Worm (Caenorhabditis elegans): ENCODE measurements around the gene sri-7.

The sri-7 gene

DNA sequence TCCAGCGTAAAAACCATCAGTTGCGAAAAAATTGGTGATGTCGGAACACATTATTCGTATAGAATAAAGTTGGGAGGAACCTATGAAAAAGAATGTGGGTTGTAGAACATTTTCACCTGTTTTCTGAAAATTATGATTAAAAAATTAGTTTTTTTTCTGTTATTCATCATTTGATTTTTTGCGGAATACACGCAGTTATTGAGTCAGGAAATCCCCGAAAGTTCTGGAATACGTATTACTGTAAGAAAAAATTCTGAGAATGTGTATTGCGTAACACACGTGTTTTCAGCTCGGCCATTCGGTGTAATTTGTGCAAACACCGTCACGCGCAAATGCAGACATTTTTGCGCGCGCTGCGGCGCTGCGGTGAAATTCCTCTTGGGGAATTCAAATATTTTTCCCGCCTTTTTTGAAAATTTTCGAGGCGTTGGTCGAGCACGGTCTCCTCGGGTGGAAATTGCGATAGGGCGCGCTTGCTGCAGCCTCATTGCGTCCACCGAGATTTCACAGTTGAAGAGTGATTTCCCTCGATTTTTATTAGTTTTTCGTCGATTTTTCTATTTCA lies 11.2 kb upstream of the sri-7 start, which contains the start of gene srh-170:
Gene srh-170 (minus strand): TSS at position 51 of the 565 bp plus-strand sequence.
- TF ChIP-seq him-1 (tag; optimal IDR thresholded peaks at IDR 0.05) (no peak), dao-5 (tag; optimal IDR thresholded peaks at IDR 0.05) (no peak), W03F9.2 (tag; optimal IDR thresholded peaks at IDR 0.05) (no peak)

DNA sequence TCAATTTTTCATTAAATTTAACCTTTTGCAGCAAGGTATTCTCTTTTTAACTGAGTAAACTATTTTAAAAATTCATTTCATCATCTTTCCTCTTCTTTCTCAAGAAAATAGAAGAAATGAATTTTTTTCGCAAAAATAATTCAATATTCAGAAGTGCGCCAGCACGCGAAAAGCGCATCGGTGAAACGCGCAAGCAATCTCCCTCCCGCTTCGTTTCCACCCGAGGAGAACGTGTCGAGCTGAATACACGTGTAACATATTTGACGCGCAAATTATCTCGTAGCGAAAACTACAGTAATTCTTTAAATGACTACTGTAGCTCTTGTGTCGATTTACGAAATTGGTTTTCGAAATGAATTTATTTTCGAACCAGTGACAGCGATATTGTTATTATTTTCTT lies 8.1 kb upstream of the sri-7 start:
- TF ChIP-seq W03F9.2 (tag; optimal IDR thresholded peaks at IDR 0.05) (no peak), dao-5 (tag; optimal IDR thresholded peaks at IDR 0.05) (no peak), him-1 (tag; optimal IDR thresholded peaks at IDR 0.05) (no peak)

DNA sequence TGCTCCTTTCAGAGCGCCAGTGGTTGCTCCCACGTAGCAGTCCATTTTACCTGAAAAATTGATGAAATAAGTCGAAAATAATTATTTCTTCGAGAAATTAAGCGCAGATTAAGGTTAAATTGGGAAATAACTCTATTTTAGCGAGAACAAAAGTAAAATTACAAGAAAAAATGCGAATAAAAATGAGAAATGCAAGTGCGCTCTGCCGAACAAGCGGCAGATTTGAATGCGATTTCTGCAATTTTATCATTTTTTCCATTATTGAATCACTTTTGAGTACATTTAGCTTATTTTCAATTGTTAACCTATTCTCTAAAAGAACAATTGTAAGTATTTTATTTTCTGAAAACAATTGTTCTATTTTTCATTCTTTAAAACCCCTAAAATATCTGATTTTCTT lies 5.2 kb upstream of the sri-7 start, which contains the start of gene T06E6.1:
Gene T06E6.1 (minus strand): TSS at position 56 of the 400 bp plus-strand sequence.
- TF ChIP-seq him-1 (tag; optimal IDR thresholded peaks at IDR 0.05) (no peak), W03F9.2 (tag; optimal IDR thresholded peaks at IDR 0.05) (no peak), dao-5 (tag; optimal IDR thresholded peaks at IDR 0.05) (no peak)

DNA sequence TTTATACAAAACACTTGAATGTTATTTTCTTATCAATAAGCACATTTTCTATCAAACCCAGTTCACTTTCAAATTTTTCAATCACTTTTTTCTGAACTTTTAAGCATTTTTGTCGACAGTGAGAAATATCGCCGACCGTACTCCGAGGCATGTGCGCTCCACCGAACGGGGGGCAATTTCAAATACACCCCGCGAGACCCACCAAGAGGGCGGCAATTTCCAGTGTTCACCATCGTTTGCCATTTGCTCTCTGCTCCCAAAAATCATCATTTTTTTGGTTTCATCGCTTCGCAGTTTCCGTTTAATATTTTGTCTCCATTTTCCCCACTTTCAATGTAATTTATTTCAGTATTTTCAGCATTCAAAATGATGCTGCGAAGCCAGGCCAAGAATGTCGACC lies 4.8 kb upstream of the sri-7 start, which contains the start of gene cyb-3:
Gene cyb-3 (plus strand): TSS at position 350 of the 400 bp plus-strand sequence.
- TF ChIP-seq him-1 (tag; optimal IDR thresholded peaks at IDR 0.05), result no peak

DNA sequence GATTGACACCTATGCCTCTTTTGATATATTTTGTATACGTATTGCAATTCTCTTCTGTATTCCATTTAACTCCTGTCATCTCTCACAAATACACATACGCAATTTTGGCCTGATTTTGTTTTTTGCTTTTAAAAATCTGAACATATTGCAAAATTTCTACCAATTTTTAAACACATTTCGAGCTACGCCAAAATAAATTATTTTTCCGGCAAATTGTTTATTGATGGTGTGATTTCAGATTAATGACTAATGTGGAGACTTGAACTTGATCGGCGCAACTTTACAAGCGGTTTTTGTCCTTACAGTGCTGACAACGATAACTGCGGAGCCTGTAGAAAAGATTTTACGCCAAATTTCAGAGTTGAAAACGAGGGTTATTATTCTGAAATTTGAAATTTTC lies 3.0 kb upstream of the sri-7 start:
- no peak for TF ChIP-seq dao-5 (tag; optimal IDR thresholded peaks at IDR 0.05)
- no peak for TF ChIP-seq W03F9.2 (tag; optimal IDR thresholded peaks at IDR 0.05)
- no peak for TF ChIP-seq him-1 (tag; optimal IDR thresholded peaks at IDR 0.05)

DNA sequence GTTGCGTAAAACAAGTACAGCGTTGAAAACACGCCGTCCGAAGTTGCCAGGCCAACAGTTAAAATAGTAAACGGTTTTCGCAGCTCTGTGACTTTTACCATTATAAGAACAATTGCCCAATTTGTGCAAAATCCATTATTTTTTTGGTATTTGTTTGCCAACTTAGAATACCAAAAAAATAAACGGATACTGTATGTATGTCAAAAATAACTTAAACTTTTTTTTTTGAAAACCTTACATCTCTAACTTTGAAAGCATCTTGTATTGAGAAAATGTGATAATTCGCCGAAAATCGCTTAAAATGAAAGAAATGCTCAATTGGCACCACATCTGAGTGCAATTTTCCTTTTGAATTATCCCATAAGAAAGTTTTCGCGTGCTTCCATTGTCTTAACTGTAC lies 1.4 kb upstream of the sri-7 start, which contains the start of gene fbxa-199:
Gene fbxa-199 (minus strand): TSS at position 101 of the 400 bp plus-strand sequence.
- TF ChIP-seq W03F9.2 (tag; optimal IDR thresholded peaks at IDR 0.05), result no peak

DNA sequence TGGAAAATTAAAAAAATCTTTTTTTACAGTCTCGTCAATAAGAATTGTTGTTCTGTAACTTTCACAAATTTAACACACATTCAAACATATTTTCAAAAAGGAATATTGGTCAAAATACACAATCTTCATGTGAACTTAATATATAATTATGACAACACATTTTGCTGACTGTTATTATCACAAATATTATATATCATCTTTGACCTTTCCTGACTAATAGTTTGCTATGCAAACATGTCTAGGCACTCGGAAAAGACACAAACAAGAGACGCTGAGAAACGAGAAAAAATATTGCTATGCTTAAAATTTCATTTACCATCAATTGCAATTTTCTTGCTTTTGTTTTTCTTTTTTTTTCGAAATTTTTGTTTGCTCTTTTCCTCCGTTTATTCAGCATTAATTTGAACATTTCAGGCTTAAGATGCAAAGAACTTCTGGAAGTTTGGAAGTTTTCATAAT lies 1.8 kb downstream of the sri-7 start, which contains the start of gene fbxa-135:
Gene fbxa-135 (plus strand): TSS at position 409 of the 459 bp plus-strand sequence.
- TF ChIP-seq W03F9.2 (tag; optimal IDR thresholded peaks at IDR 0.05) (no peak), dao-5 (tag; optimal IDR thresholded peaks at IDR 0.05) (no peak), him-1 (tag; optimal IDR thresholded peaks at IDR 0.05) (no peak)

DNA sequence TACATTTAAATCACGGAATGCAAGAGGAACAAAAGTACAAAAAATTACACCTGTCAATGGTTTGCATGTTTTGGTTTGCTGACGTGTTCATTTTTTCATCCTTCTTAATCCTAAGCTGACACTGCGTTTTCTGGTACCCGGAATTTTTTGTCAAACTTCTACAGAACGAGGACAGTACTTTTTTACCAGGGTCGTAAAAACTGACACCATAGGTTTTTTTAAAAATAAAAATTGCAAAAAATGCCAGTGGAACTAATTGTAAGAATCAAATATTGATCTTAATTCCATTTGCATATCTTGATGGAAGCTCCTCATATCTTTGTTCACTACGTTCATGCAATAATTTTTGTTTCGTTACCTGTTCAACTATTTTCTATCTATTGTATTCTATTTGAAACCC lies 4.7 kb downstream of the sri-7 start, which contains the start of gene srh-258:
Gene srh-258 (plus strand): TSS at position 301 of the 400 bp plus-strand sequence.
- no peak for TF ChIP-seq W03F9.2 (tag; optimal IDR thresholded peaks at IDR 0.05)
- TF ChIP-seq dao-5 (tag; optimal IDR thresholded peaks at IDR 0.05), result no peak
- no peak for TF ChIP-seq him-1 (tag; optimal IDR thresholded peaks at IDR 0.05)

DNA sequence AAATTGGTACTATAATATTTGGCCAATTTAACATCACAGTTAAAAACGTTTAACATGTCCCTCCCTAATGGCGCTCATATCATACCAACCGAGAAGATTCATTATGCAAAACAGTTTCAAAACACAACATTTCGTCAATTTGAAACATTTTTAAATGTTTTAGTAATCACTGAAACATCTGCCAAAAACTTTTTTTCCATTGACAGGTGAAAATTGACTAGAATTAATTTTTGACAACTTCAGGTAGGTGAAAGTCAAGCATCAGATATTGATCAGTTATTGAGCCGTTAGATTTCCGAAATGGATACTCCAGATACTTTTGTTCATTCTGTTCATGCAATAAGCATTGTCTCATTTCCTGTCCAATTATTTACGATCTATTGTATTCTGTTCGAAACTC lies 6.8 kb downstream of the sri-7 start, which contains the start of gene srh-257:
Gene srh-257 (plus strand): TSS at position 301 of the 400 bp plus-strand sequence.
- no peak for TF ChIP-seq W03F9.2 (tag; optimal IDR thresholded peaks at IDR 0.05)
- TF ChIP-seq dao-5 (tag; optimal IDR thresholded peaks at IDR 0.05), result no peak
- no peak for TF ChIP-seq him-1 (tag; optimal IDR thresholded peaks at IDR 0.05)

DNA sequence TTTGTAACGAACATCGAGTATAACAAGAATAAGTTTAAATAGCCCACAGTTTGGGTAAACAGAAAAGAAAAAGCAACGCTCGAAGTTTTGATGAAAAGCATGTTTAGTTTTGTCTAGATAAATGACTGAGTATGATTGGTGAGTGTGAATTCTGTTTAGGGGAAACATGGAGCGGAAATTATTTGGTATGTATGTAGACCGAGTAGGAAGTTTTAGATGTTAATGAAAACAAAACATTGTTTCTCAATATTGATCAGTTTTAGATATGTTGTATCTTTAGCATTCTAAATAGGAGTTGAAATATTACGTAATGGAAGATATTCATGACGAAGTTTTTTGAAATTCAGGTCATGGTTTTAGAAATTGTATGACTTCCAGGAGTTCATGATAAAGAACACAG lies 12.5 kb downstream of the sri-7 start, which contains the start of gene srbc-63:
Gene srbc-63 (minus strand): TSS at position 101 of the 400 bp plus-strand sequence.
- TF ChIP-seq dao-5 (tag; optimal IDR thresholded peaks at IDR 0.05), result no peak
- TF ChIP-seq him-1 (tag; optimal IDR thresholded peaks at IDR 0.05), result no peak
- TF ChIP-seq W03F9.2 (tag; optimal IDR thresholded peaks at IDR 0.05), result no peak

DNA sequence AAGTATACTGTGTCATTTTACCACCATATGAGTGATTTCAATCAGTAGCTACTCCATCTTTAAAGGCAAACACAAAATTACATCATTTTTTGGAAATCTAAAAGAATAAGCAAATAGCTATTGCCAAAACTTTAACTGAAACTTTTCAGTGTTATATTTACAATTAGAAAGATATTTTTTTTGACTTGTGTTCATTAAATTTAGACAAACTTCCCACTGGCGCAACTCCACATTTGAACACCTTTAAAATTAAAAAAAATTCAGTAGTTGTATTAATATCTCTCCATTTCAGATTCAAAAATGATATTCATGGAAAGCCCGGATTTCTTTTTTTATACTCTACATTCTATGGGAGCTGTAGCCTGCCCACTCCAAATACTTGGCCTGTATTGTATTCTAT lies 13.7 kb downstream of the sri-7 start, which contains the start of gene srh-264:
Gene srh-264 (plus strand): TSS at position 301 of the 400 bp plus-strand sequence.
- TF ChIP-seq W03F9.2 (tag; optimal IDR thresholded peaks at IDR 0.05) (no peak), him-1 (tag; optimal IDR thresholded peaks at IDR 0.05) (no peak), dao-5 (tag; optimal IDR thresholded peaks at IDR 0.05) (no peak)

DNA sequence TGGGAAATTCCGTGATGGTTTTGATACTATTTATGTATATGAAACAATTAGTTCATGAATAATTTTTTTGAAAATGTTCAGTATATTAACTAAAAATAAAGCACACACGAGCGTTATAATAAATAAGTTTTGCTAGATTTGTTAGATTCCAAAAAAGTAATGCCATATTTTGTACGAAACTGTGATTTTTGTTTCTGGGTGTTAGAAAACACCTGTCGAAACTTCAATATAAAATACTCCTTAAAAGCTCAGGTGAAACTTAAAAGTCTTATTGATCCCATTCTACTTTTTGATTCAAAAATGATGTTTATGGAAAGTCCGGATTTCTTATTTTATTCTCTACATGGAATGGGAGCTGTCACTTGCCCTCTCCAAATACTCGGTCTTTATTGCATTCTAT lies 15.8 kb downstream of the sri-7 start, which contains the start of gene srh-265:
Gene srh-265 (plus strand): TSS at position 301 of the 400 bp plus-strand sequence.
- TF ChIP-seq W03F9.2 (tag; optimal IDR thresholded peaks at IDR 0.05), result no peak
- TF ChIP-seq him-1 (tag; optimal IDR thresholded peaks at IDR 0.05), result no peak
- no peak for TF ChIP-seq dao-5 (tag; optimal IDR thresholded peaks at IDR 0.05)

DNA sequence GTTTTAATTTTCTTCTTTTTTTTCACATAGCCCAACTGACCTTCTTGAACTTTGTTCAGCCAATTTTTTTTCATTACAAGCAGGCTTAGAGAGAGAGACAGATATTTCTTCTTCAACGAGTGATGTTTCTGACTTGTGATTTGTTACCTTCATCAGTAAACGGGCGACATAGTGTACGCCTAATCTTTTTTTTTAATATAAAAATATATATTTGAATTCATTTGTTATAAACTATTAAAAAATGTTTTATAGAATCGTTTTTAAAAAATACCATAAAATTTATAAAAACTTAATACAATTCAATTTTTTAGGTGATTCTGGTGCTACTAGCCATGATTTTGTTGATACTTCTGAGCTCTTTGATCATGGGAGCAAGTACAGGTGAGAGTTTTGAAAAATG lies 17.7 kb downstream of the sri-7 start, which contains the start of gene T06E6.10:
Gene T06E6.10 (plus strand): TSS at position 301 of the 400 bp plus-strand sequence.
- TF ChIP-seq W03F9.2 (tag; optimal IDR thresholded peaks at IDR 0.05), result no peak
- no peak for TF ChIP-seq him-1 (tag; optimal IDR thresholded peaks at IDR 0.05)
- TF ChIP-seq dao-5 (tag; optimal IDR thresholded peaks at IDR 0.05), result no peak

DNA sequence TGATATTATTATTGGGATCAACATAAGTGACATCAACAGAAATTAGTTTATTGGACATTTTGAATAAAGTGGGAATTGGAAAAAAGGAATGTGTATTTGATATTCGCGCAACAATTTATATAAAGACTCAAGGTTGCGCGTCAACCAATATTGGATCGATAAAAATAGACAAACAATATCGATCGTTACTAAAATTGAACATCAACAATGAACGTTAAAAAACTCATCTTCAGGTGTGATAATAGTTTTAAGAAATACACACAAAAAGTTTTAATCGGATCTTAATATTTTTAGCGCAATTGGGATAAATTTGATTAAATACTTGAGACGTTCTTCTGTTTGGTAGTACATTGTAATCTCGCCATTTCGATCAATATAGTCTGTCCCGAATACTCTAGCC lies 23.5 kb downstream of the sri-7 start, which contains the start of gene fbxa-104:
Gene fbxa-104 (minus strand): TSS at position 83 of the 400 bp plus-strand sequence.
- TF ChIP-seq him-1 (tag; optimal IDR thresholded peaks at IDR 0.05) (no peak), W03F9.2 (tag; optimal IDR thresholded peaks at IDR 0.05) (no peak), dao-5 (tag; optimal IDR thresholded peaks at IDR 0.05) (no peak)

All from whole organism, L4/young adult.